Worm (Caenorhabditis elegans) whole organism, L4 larva: ENCODE measurements around the gene nhr-101.

Source experiments
- Y48G9A.11 ChIP-seq: fragments of 200-800 bp; sonication (Bioruptor generic); IDR thresholded peaks from 2 replicates; pipeline ENCODE4 v1.3.6; 2022; ENCODE audit warnings: missing genetic modification reagents, missing genetic modification characterization, missing compliant biosample characterization
- jun-1 ChIP-seq: fragments of 150-350 bp; optimal IDR thresholded peaks from 2 replicates; lab custom pipeline; 2014; ENCODE audit warnings: missing biosample characterization, missing genetic modification reagents, missing genetic modification characterization
- mdl-1 ChIP-seq, 2 experiments: fragments of 150-350 bp in 1 of 2; sonication (generic microtip) in 1 of 2; optimal IDR thresholded peaks; 2 replicates each; lab custom pipeline; 2014 to 2017; ENCODE audit warnings: missing biosample characterization in 2 of 2, missing genetic modification characterization in 2 of 2
- nhr-237 ChIP-seq: sonication (generic microtip); optimal IDR thresholded peaks from 2 replicates; lab custom pipeline; 2017; ENCODE audit warnings: missing biosample characterization, missing genetic modification characterization
- nhr-76 ChIP-seq: fragments of 150-350 bp; optimal IDR thresholded peaks from 2 replicates; lab custom pipeline; 2014; ENCODE audit warnings: missing biosample characterization, missing genetic modification characterization
- snpc-4 ChIP-seq: fragments of 150-350 bp; optimal IDR thresholded peaks from 2 replicates; lab custom pipeline; 2014; ENCODE audit warnings: missing biosample characterization, missing genetic modification characterization
- ztf-11 ChIP-seq: fragments of 150-350 bp; optimal IDR thresholded peaks from 2 replicates; lab custom pipeline; 2014; ENCODE audit warnings: missing biosample characterization, missing genetic modification characterization

- TF ChIP-seq jun-1 (tag; lab: Kevin White, UChicago) (peak; percentile 37), snpc-4 (tag; lab: Kevin White, UChicago) (no peak), Y48G9A.11 (GFP tag; lab: Robert Waterston, UW) (no peak), nhr-76 (tag; lab: Kevin White, UChicago) (peak; percentile 42), ztf-11 (tag; lab: Kevin White, UChicago) (no peak), mdl-1 (tag; optimal IDR thresholded peaks at IDR 0.05; lab: Kevin White, UChicago) (peak; percentile 38 to 98), nhr-237 (tag; lab: Kevin White, UChicago) (no peak)
Observed at ce11 chrV:11572803-11573490, 2.7 kb downstream of the nhr-101 start, which contains the start of the genes H12C20.7 and nhr-68.
